Fruit fly (Drosophila melanogaster) whole organism, embryonic: Measurements from ENCODE around the gene CG5096.

Source experiments
- Abd-B ChIP-seq: fragments of 200-800 bp; sonication (Bioruptor generic); optimal IDR thresholded peaks from 2 replicates; lab custom pipeline; 2018; ENCODE audit warnings: missing biosample characterization, mild to moderate bottlenecking, missing genetic modification characterization, moderate library complexity
- Adf1 ChIP-seq: fragments of 200-800 bp; sonication (Bioruptor generic); IDR thresholded peaks from 2 replicates; pipeline ENCODE4 v1.3.6; 2022; ENCODE audit warnings: missing biosample characterization, missing genetic modification characterization
- BEAF-32 ChIP-seq: fragments of 200-800 bp; sonication (Bioruptor generic); optimal IDR thresholded peaks from 3 replicates; lab custom pipeline; 2017; ENCODE audit warnings: missing biosample characterization, missing genetic modification characterization, mild to moderate bottlenecking, moderate library complexity, missing genetic modification reagents
- CG11398 ChIP-seq: fragments of 200-800 bp; sonication (Bioruptor generic); optimal IDR thresholded peaks from 2 replicates; lab custom pipeline; 2016; ENCODE audit warnings: missing biosample characterization, missing genetic modification characterization
- CG13123 ChIP-seq: fragments of 200-800 bp; sonication (Bioruptor generic); optimal IDR thresholded peaks from 2 replicates; lab custom pipeline; 2016; ENCODE audit warnings: missing biosample characterization, missing genetic modification characterization
- CG13287 ChIP-seq: fragments of 200-800 bp; sonication (Bioruptor generic); IDR thresholded peaks from 2 replicates; pipeline ENCODE4 v1.3.6; 2022; ENCODE audit warnings: missing biosample characterization, missing genetic modification characterization; ENCODE audit not compliant: partially characterized antibody
- CG1602 ChIP-seq: fragments of 200-800 bp; sonication (Bioruptor generic); optimal IDR thresholded peaks from 3 replicates; lab custom pipeline; 2016; ENCODE audit warnings: missing biosample characterization, missing genetic modification characterization
- CG1603 ChIP-seq: fragments of 200-800 bp; sonication (Bioruptor generic); optimal IDR thresholded peaks from 2 replicates; lab custom pipeline; 2019; ENCODE audit warnings: missing biosample characterization, mild to moderate bottlenecking, missing genetic modification characterization, moderate library complexity
- CG17361 ChIP-seq: fragments of 200-800 bp; sonication (Bioruptor generic); IDR thresholded peaks from 3 replicates; pipeline ENCODE4 v1.3.6; 2022; ENCODE audit warnings: missing biosample characterization, missing genetic modification characterization
- CG17568 ChIP-seq: fragments of 200-800 bp; sonication (Bioruptor generic); optimal IDR thresholded peaks from 2 replicates; lab custom pipeline; 2018; ENCODE audit warnings: missing biosample characterization, mild to moderate bottlenecking, missing genetic modification characterization, moderate library complexity
- CG2116 ChIP-seq: fragments of 200-800 bp; sonication (Bioruptor generic); optimal IDR thresholded peaks from 3 replicates; lab custom pipeline; 2018; ENCODE audit warnings: missing biosample characterization, mild to moderate bottlenecking, missing genetic modification characterization
- CG32767 ChIP-seq: fragments of 200-800 bp; sonication (Bioruptor generic); IDR thresholded peaks from 2 replicates; pipeline ENCODE4 v1.3.6; 2022; ENCODE audit warnings: missing biosample characterization, missing genetic modification characterization
- CG4360 ChIP-seq: fragments of 200-800 bp; sonication (Bioruptor generic); IDR thresholded peaks from 2 replicates; pipeline ENCODE4 v1.3.6; 2022; ENCODE audit warnings: missing biosample characterization, missing genetic modification characterization
- CG4707 ChIP-seq: fragments of 200-800 bp; sonication (Bioruptor generic); optimal IDR thresholded peaks from 2 replicates; lab custom pipeline; 2018; ENCODE audit warnings: missing biosample characterization, mild to moderate bottlenecking, missing genetic modification characterization, moderate library complexity
- CG6254 ChIP-seq: fragments of 200-800 bp; sonication (Bioruptor generic); optimal IDR thresholded peaks from 3 replicates; lab custom pipeline; 2017; ENCODE audit warnings: mild to moderate bottlenecking, missing biosample characterization, missing genetic modification reagents, missing genetic modification characterization
- CG6272 ChIP-seq: fragments of 200-800 bp; sonication (Bioruptor generic); IDR thresholded peaks from 2 replicates; pipeline ENCODE4 v1.3.6; 2022; ENCODE audit warnings: missing biosample characterization, missing genetic modification characterization
- CG6813 ChIP-seq: fragments of 200-800 bp; sonication (Bioruptor generic); optimal IDR thresholded peaks from 2 replicates; lab custom pipeline; 2017; ENCODE audit warnings: missing biosample characterization, missing genetic modification characterization, mild to moderate bottlenecking, moderate library complexity, missing genetic modification reagents
- CG7271 ChIP-seq: fragments of 200-800 bp; sonication (Bioruptor generic); optimal IDR thresholded peaks from 2 replicates; lab custom pipeline; 2018; ENCODE audit warnings: missing biosample characterization, mild to moderate bottlenecking, missing genetic modification characterization, moderate library complexity
- CG7372 ChIP-seq: fragments of 200-800 bp; sonication (Bioruptor generic); IDR thresholded peaks from 2 replicates; pipeline ENCODE4 v1.3.6; 2022; ENCODE audit warnings: missing biosample characterization, missing genetic modification characterization
- CG8388 ChIP-seq: fragments of 200-800 bp; sonication (Bioruptor generic); optimal IDR thresholded peaks from 2 replicates; lab custom pipeline; 2019; ENCODE audit warnings: missing biosample characterization, mild to moderate bottlenecking, missing genetic modification characterization, moderate library complexity
- CkIIα-i1 ChIP-seq: fragments of 200-800 bp; sonication (Bioruptor generic); IDR thresholded peaks from 2 replicates; pipeline ENCODE4 v1.3.6; 2022; ENCODE audit warnings: missing biosample characterization, missing genetic modification characterization
- E2f1 ChIP-seq: fragments of 200-800 bp; sonication (Bioruptor generic); IDR thresholded peaks from 2 replicates; pipeline ENCODE4 v1.3.6; 2022; ENCODE audit warnings: missing biosample characterization, missing genetic modification characterization
- Eip74EF ChIP-seq, 2 experiments: fragments of 200-800 bp in 1 of 2; fragments of >200 bp in 1 of 2; sonication (Bioruptor generic) in 1 of 2; optimal IDR thresholded peaks; 2 replicates each; lab custom pipeline; 2017 to 2019; ENCODE audit warnings: missing biosample characterization in 2 of 2, missing genetic modification characterization in 2 of 2, mild to moderate bottlenecking in 1 of 2, moderate library complexity in 1 of 2
- Gug ChIP-seq: fragments of 200-800 bp; sonication (Bioruptor generic); IDR thresholded peaks from 4 replicates; pipeline ENCODE4 v1.3.6; 2022; ENCODE audit warnings: missing biosample characterization, missing genetic modification characterization
- HHEX ChIP-seq: fragments of 200-800 bp; sonication (Bioruptor generic); optimal IDR thresholded peaks from 3 replicates; lab custom pipeline; 2017; ENCODE audit warnings: missing biosample characterization, mild to moderate bottlenecking, missing genetic modification characterization, missing genetic modification reagents
- Hr39 ChIP-seq: fragments of >200 bp; optimal IDR thresholded peaks from 2 replicates; lab custom pipeline; 2017
- NK7.1 ChIP-seq: fragments of 200-800 bp; sonication (Bioruptor generic); optimal IDR thresholded peaks from 3 replicates; lab custom pipeline; 2016; ENCODE audit warnings: missing biosample characterization, missing genetic modification characterization
- Nf-YC ChIP-seq: fragments of 200-800 bp; optimal IDR thresholded peaks from 3 replicates; lab custom pipeline; 2019; ENCODE audit warnings: missing biosample characterization, mild to moderate bottlenecking, missing genetic modification characterization, moderate library complexity
- Six4 ChIP-seq: fragments of 200-800 bp; sonication (Bioruptor generic); optimal IDR thresholded peaks from 2 replicates; lab custom pipeline; 2016; ENCODE audit warnings: missing biosample characterization, missing genetic modification characterization
- ab ChIP-seq: fragments of 200-800 bp; sonication (Bioruptor generic); optimal IDR thresholded peaks from 2 replicates; lab custom pipeline; 2016; ENCODE audit warnings: missing biosample characterization, missing genetic modification characterization
- amos ChIP-seq: fragments of 200-800 bp; sonication (Bioruptor generic); IDR thresholded peaks from 2 replicates; pipeline ENCODE4 v1.3.6; 2022; ENCODE audit warnings: missing biosample characterization, missing genetic modification characterization; ENCODE audit not compliant: partially characterized antibody
- bigmax ChIP-seq: fragments of 200-800 bp; sonication (Bioruptor generic); optimal IDR thresholded peaks from 2 replicates; lab custom pipeline; 2018; ENCODE audit warnings: missing biosample characterization, mild to moderate bottlenecking, missing genetic modification characterization
- croc ChIP-seq: fragments of 200-800 bp; sonication (Bioruptor generic); conservative IDR thresholded peaks from 3 replicates; pipeline ENCODE4 v1.3.6; 2022; ENCODE audit warnings: missing biosample characterization, missing genetic modification characterization
- crp ChIP-seq, 2 experiments: fragments of 200-800 bp; sonication (Bioruptor generic); optimal IDR thresholded peaks; 2 replicates in 1 of 2; 3 replicates in 1 of 2; lab custom pipeline; 2017; ENCODE audit warnings: missing biosample characterization in 2 of 2, missing genetic modification characterization in 2 of 2, mild to moderate bottlenecking in 1 of 2, moderate library complexity in 1 of 2
- dpn ChIP-seq, 2 experiments: fragments of 200-800 bp; sonication (Bioruptor generic); optimal IDR thresholded peaks; 3 replicates each; lab custom pipeline; 2016; ENCODE audit warnings: missing biosample characterization in 2 of 2, missing genetic modification characterization in 2 of 2
- ewg ChIP-seq: fragments of 200-800 bp; sonication (Bioruptor generic); optimal IDR thresholded peaks from 3 replicates; lab custom pipeline; 2017; ENCODE audit warnings: mild to moderate bottlenecking, missing biosample characterization, missing genetic modification reagents, missing genetic modification characterization
- gce ChIP-seq: fragments of 200-800 bp; sonication (Bioruptor generic); IDR thresholded peaks from 3 replicates; pipeline ENCODE4 v1.3.6; 2022; ENCODE audit warnings: missing biosample characterization, missing genetic modification characterization
- her ChIP-seq: fragments of 200-800 bp; sonication (Bioruptor generic); optimal IDR thresholded peaks from 2 replicates; lab custom pipeline; 2016; ENCODE audit warnings: missing biosample characterization, missing genetic modification characterization
- jumu ChIP-seq: fragments of 200-800 bp; sonication (Bioruptor generic); optimal IDR thresholded peaks from 3 replicates; lab custom pipeline; 2016; ENCODE audit warnings: missing biosample characterization, missing genetic modification characterization
- maf-S ChIP-seq: fragments of 200-800 bp; sonication (Bioruptor generic); optimal IDR thresholded peaks from 2 replicates; lab custom pipeline; 2016; ENCODE audit warnings: missing biosample characterization, missing genetic modification characterization
- nerfin-2 ChIP-seq: fragments of 200-800 bp; sonication (Bioruptor generic); IDR thresholded peaks from 2 replicates; pipeline ENCODE4 v1.3.6; 2022; ENCODE audit warnings: missing biosample characterization, missing genetic modification characterization; ENCODE audit not compliant: partially characterized antibody
- onecut ChIP-seq: fragments of 200-800 bp; sonication (Bioruptor generic); IDR thresholded peaks from 2 replicates; pipeline ENCODE4 v1.3.6; 2022; ENCODE audit warnings: missing biosample characterization, missing genetic modification characterization
- pfk ChIP-seq: fragments of 200-800 bp; sonication (Bioruptor generic); optimal IDR thresholded peaks from 2 replicates; lab custom pipeline; 2018; ENCODE audit warnings: missing biosample characterization, mild to moderate bottlenecking, missing genetic modification characterization, moderate library complexity
- phol ChIP-seq: fragments of 200-800 bp; sonication (Bioruptor generic); optimal IDR thresholded peaks from 3 replicates; lab custom pipeline; 2018; ENCODE audit warnings: missing biosample characterization, mild to moderate bottlenecking, missing genetic modification characterization, moderate library complexity
- prd ChIP-seq, 3 experiments: fragments of >200 bp in 2 of 3; fragments of 200-800 bp in 1 of 3; sonication (Bioruptor generic) in 1 of 3; optimal IDR thresholded peaks in 2 of 3; IDR thresholded peaks in 1 of 3; 2 replicates in 2 of 3; 3 replicates in 1 of 3; pipeline versions ENCODE4 v1.3.6 to Lab custom; 2017 to 2022; ENCODE audit warnings: missing biosample characterization in 1 of 3, missing genetic modification characterization in 1 of 3
- pros ChIP-seq: fragments of 200-800 bp; sonication (Bioruptor generic); optimal IDR thresholded peaks from 3 replicates; lab custom pipeline; 2019; ENCODE audit warnings: missing biosample characterization, mild to moderate bottlenecking, missing genetic modification characterization, moderate library complexity
- rib ChIP-seq: fragments of 200-800 bp; sonication (Bioruptor generic); IDR thresholded peaks from 2 replicates; pipeline ENCODE4 v1.3.6; 2022; ENCODE audit warnings: missing biosample characterization, missing genetic modification characterization
- usp ChIP-seq: fragments of >200 bp; optimal IDR thresholded peaks from 2 replicates; lab custom pipeline; 2017; ENCODE audit warnings: missing biosample characterization, missing genetic modification characterization
- zen2 ChIP-seq: fragments of 200-800 bp; sonication (Bioruptor generic); IDR thresholded peaks from 3 replicates; pipeline ENCODE4 v1.3.6; 2022; ENCODE audit warnings: missing biosample characterization, missing genetic modification characterization; ENCODE audit not compliant: partially characterized antibody

CG5096 gene

DNA sequence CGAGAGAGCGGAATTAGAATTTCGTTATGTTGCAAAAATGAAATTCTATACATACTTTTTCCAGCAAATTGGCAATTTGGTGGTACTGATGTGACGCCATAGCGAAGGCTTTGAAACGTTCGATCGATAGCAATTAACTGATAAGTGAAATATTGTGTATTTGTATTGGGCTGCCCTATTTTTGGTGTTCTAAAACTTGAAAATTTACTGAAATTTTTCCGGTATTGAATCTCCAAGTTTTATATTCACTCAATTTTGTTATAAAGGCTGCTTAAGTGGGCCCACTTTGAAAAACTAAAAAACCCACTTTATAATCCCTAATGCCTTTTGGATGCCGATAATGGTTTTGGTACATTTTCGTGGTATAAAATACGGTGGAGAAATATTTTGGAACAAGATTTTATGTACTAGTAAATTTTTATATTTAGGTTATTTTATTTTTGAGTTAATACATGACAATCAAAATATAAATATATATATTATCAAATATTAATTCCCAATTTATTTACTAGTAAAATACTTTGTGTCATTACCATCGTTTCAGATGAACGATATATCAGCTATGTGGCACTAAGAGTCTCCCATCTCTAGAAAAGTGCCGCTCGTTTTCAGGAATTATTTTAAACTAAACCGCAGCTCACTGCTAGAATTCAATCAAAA lies 19.5 kb upstream of the CG5096 start, which contains the start of the genes Cand1 and pim (continued):
- TF ChIP-seq phol (tag; lab: Kevin White, UChicago) = peak; percentile 57
- no peak for TF ChIP-seq NK7.1 (GFP tag; lab: Kevin White, UChicago)
- TF ChIP-seq onecut = no peak
- no peak for TF ChIP-seq CG1602 (GFP tag; lab: Kevin White, UChicago)
- TF ChIP-seq nerfin-2 = no peak
- no peak for TF ChIP-seq CG6813
- no peak for TF ChIP-seq CG8388
- no peak for TF ChIP-seq CkIIα-i1 (GFP tag; lab: Robert Waterston, UW)
- TF ChIP-seq CG7271 (tag; lab: Kevin White, UChicago) = no peak
- TF ChIP-seq zen2 (GFP tag; lab: Robert Waterston, UW) = no peak; the same call in 2 of the 3 replicates
- peak; percentile 31 for TF ChIP-seq CG2116 (GFP tag; lab: Kevin White, UChicago)
- no peak for TF ChIP-seq CG4707
- no peak for TF ChIP-seq crp (GFP tag; optimal IDR thresholded peaks at IDR 0.05; lab: Kevin White, UChicago)
- TF ChIP-seq pros (GFP tag; lab: Kevin White, UChicago) = no peak
- TF ChIP-seq her = no peak
- TF ChIP-seq pfk (GFP tag; lab: Kevin White, UChicago) = peak; percentile 90
- no peak for TF ChIP-seq ab (GFP tag; lab: Kevin White, UChicago)
- TF ChIP-seq CG7372 (GFP tag; lab: Robert Waterston, UW) = no peak
- no peak for TF ChIP-seq usp (GFP tag; lab: Kevin White, UChicago)
- no peak for TF ChIP-seq maf-S (GFP tag; lab: Kevin White, UChicago)
- peak; percentile 36 for TF ChIP-seq Abd-B
- no peak for TF ChIP-seq CG13123 (GFP tag; lab: Kevin White, UChicago)
- no peak for TF ChIP-seq E2f1 (GFP tag; lab: Robert Waterston, UW)
- TF ChIP-seq Nf-YC (tag; lab: Kevin White, UChicago) = peak; percentile 65
- TF ChIP-seq CG4360 (GFP tag; lab: Robert Waterston, UW) = no peak
- TF ChIP-seq Eip74EF (GFP tag; optimal IDR thresholded peaks at IDR 0.05; lab: Kevin White, UChicago) = no peak
- peak; percentile 79 for TF ChIP-seq CG13287 (GFP tag; lab: Robert Waterston, UW)
- TF ChIP-seq Gug = no peak
- peak; percentile 77 for TF ChIP-seq BEAF-32 (GFP tag; lab: Kevin White, UChicago)
- no peak for TF ChIP-seq HHEX
- TF ChIP-seq CG1603 (tag; lab: Kevin White, UChicago) = peak; percentile 91
- no peak for TF ChIP-seq rib (GFP tag; lab: Robert Waterston, UW)
- TF ChIP-seq gce (GFP tag; lab: Robert Waterston, UW) = no peak
- TF ChIP-seq bigmax (GFP tag; lab: Kevin White, UChicago) = no peak
- no peak for TF ChIP-seq CG6272 (GFP tag; lab: Robert Waterston, UW)
- TF ChIP-seq dpn (GFP tag; optimal IDR thresholded peaks at IDR 0.05; lab: Kevin White, UChicago) = peak in 1 of 2 experiments; percentile 12
- TF ChIP-seq ewg (GFP tag; lab: Kevin White, UChicago) = no peak
- no peak for TF ChIP-seq CG11398
- TF ChIP-seq CG17361 (GFP tag; lab: Robert Waterston, UW) = peak; percentile 48; the same call in 1 of the 3 replicates
- TF ChIP-seq amos (GFP tag; lab: Robert Waterston, UW) = peak; percentile 71
- no peak for TF ChIP-seq Six4 (GFP tag; lab: Kevin White, UChicago)
- TF ChIP-seq jumu (GFP tag; lab: Kevin White, UChicago) = no peak
- TF ChIP-seq Hr39 = no peak
- no peak for TF ChIP-seq CG32767
- no peak for TF ChIP-seq CG6254 (GFP tag; lab: Kevin White, UChicago)
- TF ChIP-seq CG17568 = no peak
- no peak for TF ChIP-seq Adf1 (GFP tag; lab: Robert Waterston, UW)
- no peak for TF ChIP-seq prd (optimal IDR thresholded peaks at IDR 0.05; lab: Kevin White, UChicago)
- TF ChIP-seq prd (GFP tag; IDR thresholded peaks at IDR 0.05; lab: Robert Waterston, UW) = no peak
- TF ChIP-seq croc (GFP tag; lab: Robert Waterston, UW) = no peak
